Worm (Caenorhabditis elegans): ENCODE data around the gene H12D21.9.

Gene H12D21.9

ce11 chrV:14948566-14948965, 39.3 kb upstream of the H12D21.9 start:
- TF ChIP-seq daf-16 (GFP tag; optimal IDR thresholded peaks at IDR 0.05) (peak in 1 of 2 experiments; percentile 70), daf-16 (tag; optimal IDR thresholded peaks at IDR 0.05) (no peak), F26F4.8 (GFP tag; conservative IDR thresholded peaks at IDR 0.05) (no peak), mes-2 (tag; optimal IDR thresholded peaks at IDR 0.05; ENCODE audit: poor library complexity, severe bottlenecking) (no peak), mdt-29 (GFP tag; IDR thresholded peaks at IDR 0.05) (no peak), ceh-28 (tag; optimal IDR thresholded peaks at IDR 0.05) (no peak), ceh-62 (tag; optimal IDR thresholded peaks at IDR 0.05) (no peak), dmd-9 (GFP tag; IDR thresholded peaks at IDR 0.05) (no peak), daf-8 (GFP tag; IDR thresholded peaks at IDR 0.05) (no peak), egl-27 (tag; optimal IDR thresholded peaks at IDR 0.05) (no peak), ceh-20 (GFP tag; IDR thresholded peaks at IDR 0.05) (no peak), hlh-30 (tag; optimal IDR thresholded peaks at IDR 0.05; ENCODE audit: insufficient read depth) (peak; percentile 61), F44E2.7 (GFP tag; IDR thresholded peaks at IDR 0.05) (no peak), rbr-2 (tag; optimal IDR thresholded peaks at IDR 0.05) (peak; percentile 31), nhr-76 (tag; optimal IDR thresholded peaks at IDR 0.05) (no peak), ces-1 (GFP tag; optimal IDR thresholded peaks at IDR 0.05) (no peak), mep-1 (tag; optimal IDR thresholded peaks at IDR 0.05) (no peak), gei-8 (GFP tag; optimal IDR thresholded peaks at IDR 0.05) (no peak), R02D3.7 (tag; optimal IDR thresholded peaks at IDR 0.05) (no peak), nhr-48 (tag; optimal IDR thresholded peaks at IDR 0.05) (no peak), spr-1 (tag; optimal IDR thresholded peaks at IDR 0.05) (no peak), dpl-1 (GFP tag; optimal IDR thresholded peaks at IDR 0.05) (no peak), ceh-44 (GFP tag; IDR thresholded peaks at IDR 0.05) (no peak), nhr-6 (tag; optimal IDR thresholded peaks at IDR 0.05) (peak; percentile 18), lin-39 (tag; optimal IDR thresholded peaks at IDR 0.05) (no peak), D1046.2 (GFP tag; IDR thresholded peaks at IDR 0.05) (no peak), lin-1 (GFP tag; IDR thresholded peaks at IDR 0.05) (no peak), Y48G9A.11 (GFP tag; IDR thresholded peaks at IDR 0.05) (no peak), ceh-82 (tag; optimal IDR thresholded peaks at IDR 0.05) (no peak), snpc-4 (tag; optimal IDR thresholded peaks at IDR 0.05) (no peak), nhr-111 (GFP tag; optimal IDR thresholded peaks at IDR 0.05) (no peak), fkh-10 (GFP tag; optimal IDR thresholded peaks at IDR 0.05) (peak; percentile 3), F37D6.2 (tag; optimal IDR thresholded peaks at IDR 0.05) (no peak), zag-1 (tag; optimal IDR thresholded peaks at IDR 0.05) (no peak), lin-38 (GFP tag; IDR thresholded peaks at IDR 0.05) (no peak), Y105C5A.15 (GFP tag; IDR thresholded peaks at IDR 0.05) (no peak), madf-5 (GFP tag; IDR thresholded peaks at IDR 0.05) (no peak), mdl-1 (tag; optimal IDR thresholded peaks at IDR 0.05) (peak in 1 of 2 experiments; percentile 76)

- TF ChIP-seq ceh-62 (tag; optimal IDR thresholded peaks at IDR 0.05) (no peak), ceh-44 (GFP tag; IDR thresholded peaks at IDR 0.05) (no peak), F26F4.8 (GFP tag; conservative IDR thresholded peaks at IDR 0.05) (no peak), lin-29 (GFP tag; IDR thresholded peaks at IDR 0.05) (no peak), D1046.2 (GFP tag; IDR thresholded peaks at IDR 0.05) (no peak), aha-1 (tag) (no peak), mdt-29 (GFP tag; IDR thresholded peaks at IDR 0.05) (no peak), zag-1 (tag; optimal IDR thresholded peaks at IDR 0.05) (no peak), hmg-1.1 (GFP tag; IDR thresholded peaks at IDR 0.05) (no peak), nhr-28 (tag; optimal IDR thresholded peaks at IDR 0.05) (no peak), egl-43 (GFP tag; IDR thresholded peaks at IDR 0.05) (no peak), ceh-20 (GFP tag; IDR thresholded peaks at IDR 0.05) (no peak), F10B5.3 (tag; optimal IDR thresholded peaks at IDR 0.05) (no peak)
Measured at ce11 chrV:14947022-14947421, 37.7 kb upstream of the H12D21.9 start, which contains the start of gene C30G7.4. TSS of gene C30G7.4 (minus strand) at chrV:14947122.

Measured in whole organism, L4 larva.